Fruit fly (Drosophila melanogaster) whole organism, wandering third instar larva: Measurements from ENCODE around the gene CG13917.
A peak's percentile ranks its signal among the peaks of the same experiment; 100 is the strongest.

Experiments used
- Abd-B ChIP-seq: fragments of >200 bp; optimal IDR thresholded peaks from 2 replicates; lab custom pipeline; 2017; ENCODE audit warnings: missing biosample characterization, missing genetic modification characterization
- CG32264 ChIP-seq: fragments of 200-800 bp; sonication (Bioruptor generic); optimal IDR thresholded peaks from 2 replicates; lab custom pipeline; 2016; ENCODE audit warnings: missing biosample characterization, missing genetic modification characterization
- CG9705 ChIP-seq: fragments of 200-800 bp; sonication (Bioruptor generic); optimal IDR thresholded peaks from 2 replicates; lab custom pipeline; 2018; ENCODE audit warnings: missing biosample characterization, mild to moderate bottlenecking, missing genetic modification characterization
- Dif ChIP-seq: fragments of 200-275, 200-300 bp; sonication (Bioruptor generic); optimal IDR thresholded peaks from 2 replicates; lab custom pipeline; 2018; ENCODE audit warnings: missing biosample characterization, missing genetic modification characterization; ENCODE audit not compliant: partially characterized antibody
- GATAd ChIP-seq: sonication (Bioruptor generic); optimal IDR thresholded peaks from 2 replicates; lab custom pipeline; 2016; ENCODE audit warnings: missing biosample characterization, missing genetic modification characterization
- HLH106 ChIP-seq: fragments of 200-800 bp; optimal IDR thresholded peaks from 3 replicates; lab custom pipeline; 2019; ENCODE audit warnings: missing biosample characterization, mild to moderate bottlenecking, missing genetic modification characterization, moderate library complexity
- Hnf4 ChIP-seq: fragments of 200-800 bp; sonication (Bioruptor generic); optimal IDR thresholded peaks from 2 replicates; lab custom pipeline; 2016; ENCODE audit warnings: missing biosample characterization, mild to moderate bottlenecking, missing genetic modification characterization
- Hr83 ChIP-seq: fragments of 200-300 bp; sonication (Bioruptor generic); optimal IDR thresholded peaks from 2 replicates; lab custom pipeline; 2016; ENCODE audit warnings: missing biosample characterization, mild to moderate bottlenecking, missing genetic modification characterization, moderate library complexity; ENCODE audit not compliant: poor library complexity, severe bottlenecking
- Jra ChIP-seq: sonication (Bioruptor generic); optimal IDR thresholded peaks from 2 replicates; lab custom pipeline; 2016; ENCODE audit warnings: missing biosample characterization, missing genetic modification characterization
- Mio ChIP-seq: sonication (Bioruptor generic); optimal IDR thresholded peaks from 2 replicates; lab custom pipeline; 2016; ENCODE audit warnings: missing biosample characterization, missing genetic modification characterization
- Myc ChIP-seq: fragments of >200 bp; optimal IDR thresholded peaks from 2 replicates; lab custom pipeline; 2017
- OdsH ChIP-seq: fragments of 200-800 bp; sonication (Bioruptor generic); optimal IDR thresholded peaks from 2 replicates; lab custom pipeline; 2016; ENCODE audit warnings: missing biosample characterization, mild to moderate bottlenecking, missing genetic modification characterization
- Rel ChIP-seq, 2 experiments: fragments of 200-800 bp; sonication (Bioruptor generic) in 1 of 2; optimal IDR thresholded peaks; 2 replicates in 1 of 2; 3 replicates in 1 of 2; lab custom pipeline; 2016 to 2019; ENCODE audit warnings: mild to moderate bottlenecking in 2 of 2, missing biosample characterization in 2 of 2, missing genetic modification characterization in 2 of 2, moderate library complexity in 1 of 2
- Sp1 ChIP-seq: fragments of 200-800 bp; sonication (Bioruptor generic); optimal IDR thresholded peaks from 3 replicates; lab custom pipeline; 2019; ENCODE audit warnings: missing biosample characterization, mild to moderate bottlenecking, missing genetic modification characterization, moderate library complexity
- Vsx2 ChIP-seq: fragments of 200-300, 225-300 bp; sonication (Bioruptor generic); optimal IDR thresholded peaks from 2 replicates; lab custom pipeline; 2018; ENCODE audit warnings: missing biosample characterization, missing genetic modification characterization; ENCODE audit not compliant: partially characterized antibody
- br ChIP-seq: fragments of 200-800 bp; sonication (Bioruptor generic); optimal IDR thresholded peaks from 2 replicates; lab custom pipeline; 2016; ENCODE audit warnings: missing biosample characterization, missing genetic modification characterization
- brk ChIP-seq: fragments of 200-800 bp; sonication (Bioruptor generic); optimal IDR thresholded peaks from 2 replicates; lab custom pipeline; 2016; ENCODE audit warnings: missing biosample characterization, mild to moderate bottlenecking, missing genetic modification characterization
- dl ChIP-seq, 2 experiments: fragments of 175-275, 200-275 bp in 1 of 2; fragments of 200-275 bp in 1 of 2; sonication (Bioruptor generic); optimal IDR thresholded peaks; lab custom pipeline; 2018; ENCODE audit warnings: mild to moderate bottlenecking in 2 of 2, missing biosample characterization in 2 of 2, missing genetic modification characterization in 2 of 2, moderate library complexity in 2 of 2; ENCODE audit not compliant: partially characterized antibody in 2 of 2, insufficient read depth in 1 of 2
- dmrt93B ChIP-seq: fragments of 200-800 bp; sonication (Bioruptor generic); optimal IDR thresholded peaks from 2 replicates; lab custom pipeline; 2018; ENCODE audit warnings: missing biosample characterization, mild to moderate bottlenecking, missing genetic modification characterization
- dsf ChIP-seq: sonication (Bioruptor generic); optimal IDR thresholded peaks from 2 replicates; lab custom pipeline; 2016; ENCODE audit warnings: missing biosample characterization, missing genetic modification characterization, borderline replicate concordance
- ey ChIP-seq: fragments of 200-800 bp; sonication (Bioruptor generic); optimal IDR thresholded peaks from 2 replicates; lab custom pipeline; 2016; ENCODE audit warnings: missing biosample characterization, missing genetic modification characterization
- foxo ChIP-seq, 2 experiments: fragments of 200-800 bp; sonication (Bioruptor generic); optimal IDR thresholded peaks; 2 replicates in 1 of 2; 3 replicates in 1 of 2; lab custom pipeline; 2016 to 2017; ENCODE audit warnings: missing biosample characterization in 2 of 2, missing genetic modification characterization in 2 of 2
- fru ChIP-seq: fragments of 200-800 bp; sonication (Bioruptor generic); optimal IDR thresholded peaks from 3 replicates; lab custom pipeline; 2016; ENCODE audit warnings: missing biosample characterization, mild to moderate bottlenecking, missing genetic modification characterization
- h ChIP-seq: fragments of 200-800 bp; sonication (Bioruptor generic); optimal IDR thresholded peaks from 3 replicates; lab custom pipeline; 2016; ENCODE audit warnings: missing biosample characterization, mild to moderate bottlenecking, missing genetic modification characterization
- jim ChIP-seq: fragments of 175-275, 200-325 bp; sonication (Bioruptor generic); optimal IDR thresholded peaks from 2 replicates; lab custom pipeline; 2016; ENCODE audit warnings: missing biosample characterization, mild to moderate bottlenecking, missing genetic modification characterization
- lola ChIP-seq: fragments of >200 bp; optimal IDR thresholded peaks from 2 replicates; lab custom pipeline; 2017; ENCODE audit warnings: missing biosample characterization, missing genetic modification characterization
- pan ChIP-seq: fragments of >200 bp; optimal IDR thresholded peaks from 2 replicates; lab custom pipeline; 2017
- psq ChIP-seq: fragments of 200-800 bp; sonication (Bioruptor generic); optimal IDR thresholded peaks from 3 replicates; lab custom pipeline; 2017; ENCODE audit warnings: missing biosample characterization, mild to moderate bottlenecking, missing genetic modification characterization, moderate library complexity
- rgr ChIP-seq: fragments of 200-800 bp; sonication (Bioruptor generic); optimal IDR thresholded peaks from 3 replicates; lab custom pipeline; 2016; ENCODE audit warnings: missing biosample characterization, mild to moderate bottlenecking, missing genetic modification characterization
- sage ChIP-seq: fragments of 200-800 bp; sonication (Bioruptor generic); optimal IDR thresholded peaks from 2 replicates; lab custom pipeline; 2016; ENCODE audit warnings: missing biosample characterization, mild to moderate bottlenecking, missing genetic modification characterization
- sv ChIP-seq: fragments of 200-800 bp; sonication (Bioruptor generic); optimal IDR thresholded peaks from 3 replicates; lab custom pipeline; 2016; ENCODE audit warnings: missing biosample characterization, missing genetic modification characterization
- woc ChIP-seq: sonication (Bioruptor generic); optimal IDR thresholded peaks from 2 replicates; lab custom pipeline; 2016; ENCODE audit warnings: missing biosample characterization, mild to moderate bottlenecking, missing genetic modification characterization

The CG13917 gene

dm6 chr3L:1549634-1550071 is 26.8 kb upstream of the CG13917 start:
- TF ChIP-seq Myc (lab: Kevin White, UChicago) (no peak), jim (no peak), CG9705 (GFP tag; lab: Kevin White, UChicago) (no peak), Jra (GFP tag; lab: Kevin White, UChicago) (no peak)

dm6 chr3L:1550914-1551313 is 25.6 kb upstream of the CG13917 start:
- TF ChIP-seq pan (lab: Kevin White, UChicago), result no peak
- TF ChIP-seq jim, result no peak

DNA sequence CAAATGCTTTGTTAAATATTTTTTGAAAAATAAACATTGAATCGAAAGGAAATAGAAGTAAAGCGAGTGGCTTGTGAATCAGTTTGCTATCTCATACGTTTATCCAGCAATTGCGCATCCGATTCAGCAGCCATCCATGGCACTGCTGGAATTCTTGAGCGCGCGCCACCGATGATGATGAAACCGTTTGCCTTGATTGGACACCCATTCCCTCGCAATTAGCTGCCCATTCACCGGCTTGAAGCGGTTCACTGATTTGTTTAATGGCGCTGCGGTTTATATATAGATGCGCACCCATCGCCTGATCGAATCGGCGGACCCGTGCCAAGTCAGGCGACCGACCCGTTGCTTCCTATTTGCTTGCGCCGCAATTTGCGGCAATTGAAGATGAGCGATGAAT is 23.3 kb upstream of the CG13917 start, which contains the start of gene Pcyt2:
Pcyt2 (plus strand) TSS at position 301 of the 400 bp plus-strand sequence.
- TF ChIP-seq Sp1 (GFP tag; lab: Kevin White, UChicago) (no peak), OdsH (GFP tag; lab: Kevin White, UChicago) (no peak), sv (GFP tag; lab: Kevin White, UChicago) (no peak), HLH106 (no peak), Dif (GFP tag; lab: Kevin White, UChicago) (no peak), woc (no peak), dmrt93B (no peak), dl (GFP tag; optimal IDR thresholded peaks at IDR 0.05; lab: Kevin White, UChicago; ENCODE audit: insufficient read depth in 1 of 2, partially characterized antibody in 2 of 2) (no peak), GATAd (GFP tag; lab: Kevin White, UChicago) (no peak), dsf (GFP tag; lab: Kevin White, UChicago) (no peak), ey (GFP tag; lab: Kevin White, UChicago) (no peak), Hr83 (no peak), psq (GFP tag; lab: Kevin White, UChicago) (no peak), Hnf4 (GFP tag; lab: Kevin White, UChicago) (no peak), fru (no peak), Abd-B (no peak)

DNA sequence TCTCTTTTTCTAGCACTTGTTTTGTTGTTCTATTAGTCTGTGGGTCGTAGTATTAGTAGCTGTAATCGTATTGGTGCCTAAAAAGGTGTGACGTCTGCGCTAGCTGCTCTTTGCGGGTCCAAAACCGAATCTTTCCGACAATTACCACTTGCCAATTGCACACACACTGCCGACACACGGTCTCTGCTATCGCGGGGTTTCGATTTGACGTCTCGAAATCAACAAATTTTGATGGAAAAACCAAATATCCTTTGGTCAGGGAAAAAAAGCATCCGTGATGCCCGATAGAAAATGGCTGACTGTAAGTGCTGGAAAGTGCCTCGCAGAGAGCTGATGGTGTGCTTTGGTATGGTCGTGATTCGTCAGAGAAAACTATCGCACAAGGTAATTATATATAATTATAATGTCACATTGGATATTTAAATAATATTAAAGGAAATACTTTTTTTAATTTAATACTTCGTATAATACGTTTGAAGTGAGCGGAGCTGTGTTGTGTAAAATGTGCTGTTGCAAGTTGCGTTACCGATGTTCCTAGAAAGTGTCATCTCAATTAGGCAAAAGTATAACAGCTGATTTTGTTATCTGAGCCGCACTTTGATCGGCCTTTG is 18.2 kb upstream of the CG13917 start, which contains the start of the genes Pex10 and CG12099:
Pex10 (plus strand) TSS at position 51 of the 611 bp plus-strand sequence.
CG12099 (minus strand) TSS at position 307 of the 611 bp plus-strand sequence.
- TF ChIP-seq fru (peak; percentile 80), dmrt93B (peak; percentile 84), HLH106 (peak; percentile 92), GATAd (GFP tag; lab: Kevin White, UChicago) (peak; percentile 61), Sp1 (GFP tag; lab: Kevin White, UChicago) (peak; percentile 87), OdsH (GFP tag; lab: Kevin White, UChicago) (peak; percentile 88), Hr83 (peak; percentile 31), Mio (no peak), Hnf4 (GFP tag; lab: Kevin White, UChicago) (peak; percentile 90), lola (no peak), sage (GFP tag; lab: Kevin White, UChicago) (no peak), rgr (GFP tag; lab: Kevin White, UChicago) (peak; percentile 90), foxo (GFP tag; optimal IDR thresholded peaks at IDR 0.05; lab: Kevin White, UChicago) (peak in 1 of 2 experiments; percentile 93), ey (GFP tag; lab: Kevin White, UChicago) (peak; percentile 80), brk (GFP tag; lab: Kevin White, UChicago) (no peak), woc (peak; percentile 67), sv (GFP tag; lab: Kevin White, UChicago) (peak; percentile 92), Rel (GFP tag; optimal IDR thresholded peaks at IDR 0.05; lab: Kevin White, UChicago) (peak; percentile 61), Rel (tag; optimal IDR thresholded peaks at IDR 0.05; lab: Kevin White, UChicago) (peak; percentile 66), h (GFP tag; lab: Kevin White, UChicago) (peak; percentile 90), CG9705 (GFP tag; lab: Kevin White, UChicago) (peak; percentile 89), Vsx2 (GFP tag; lab: Kevin White, UChicago) (no peak), br (GFP tag; lab: Kevin White, UChicago) (peak; percentile 78), CG32264 (GFP tag; lab: Kevin White, UChicago) (peak; percentile 9), psq (GFP tag; lab: Kevin White, UChicago) (peak; percentile 84)
- TF ChIP-seq, all 38 proteins: peak for 19
